Worm (Caenorhabditis elegans): ENCODE data around the gene lap-1.

ce11 chrIII:8401887-8402286 lies at the start of gene lap-1:
- TF ChIP-seq lin-1 (GFP tag; IDR thresholded peaks at IDR 0.05) (no peak), set-16 (GFP tag; IDR thresholded peaks at IDR 0.05) (no peak), unc-62 (GFP tag; optimal IDR thresholded peaks at IDR 0.05 in 1 of 2) (no peak), unc-62 (tag; optimal IDR thresholded peaks at IDR 0.05) (no peak), nhr-76 (tag; optimal IDR thresholded peaks at IDR 0.05) (no peak), ztf-7 (tag; optimal IDR thresholded peaks at IDR 0.05) (no peak)
